Worm (Caenorhabditis elegans) whole organism, early embryonic: Measurements from ENCODE around the gene F40G9.7.

ENCODE experiments used
- B0310.2 ChIP-seq: sonication (generic microtip); optimal IDR thresholded peaks from 2 replicates; lab custom pipeline; 2016; ENCODE audit warnings: mild to moderate bottlenecking, missing genetic modification characterization, missing compliant biosample characterization
- F13C5.2 ChIP-seq: sonication (generic microtip); optimal IDR thresholded peaks from 2 replicates; lab custom pipeline; 2017; ENCODE audit warnings: mild to moderate bottlenecking, missing genetic modification characterization, inconsistent platforms, missing compliant biosample characterization
- aly-1 ChIP-seq: sonication (generic microtip); optimal IDR thresholded peaks from 2 replicates; lab custom pipeline; 2016; ENCODE audit warnings: missing genetic modification characterization, missing compliant biosample characterization
- ama-1 ChIP-seq: fragments of 150-350 bp; optimal IDR thresholded peaks from 2 replicates; lab custom pipeline; 2014
- ceh-13 ChIP-seq: fragments of 200-800 bp; sonication (Bioruptor generic); optimal IDR thresholded peaks from 2 replicates; lab custom pipeline; 2018; ENCODE audit warnings: mild to moderate bottlenecking, missing genetic modification characterization, missing compliant biosample characterization
- ceh-36 ChIP-seq: sonication (generic microtip); optimal IDR thresholded peaks from 2 replicates; lab custom pipeline; 2016; ENCODE audit warnings: missing genetic modification characterization, inconsistent platforms, missing compliant biosample characterization
- ets-7 ChIP-seq: sonication (generic microtip); optimal IDR thresholded peaks from 2 replicates; lab custom pipeline; 2016; ENCODE audit warnings: missing genotype, missing genetic modification characterization, missing compliant biosample characterization
- flt-1 ChIP-seq: fragments of 200-800 bp; sonication (Bioruptor generic); IDR thresholded peaks from 2 replicates; pipeline ENCODE4 v1.3.6; 2022; ENCODE audit warnings: missing genetic modification characterization, missing compliant biosample characterization
- hmbx-1 ChIP-seq: sonication (generic microtip); optimal IDR thresholded peaks from 2 replicates; lab custom pipeline; 2016; ENCODE audit warnings: mild to moderate bottlenecking, missing genetic modification characterization, missing compliant biosample characterization
- hmg-4 ChIP-seq: fragments of 200-800 bp; sonication (Bioruptor generic); optimal IDR thresholded peaks from 2 replicates; lab custom pipeline; 2018; ENCODE audit warnings: mild to moderate bottlenecking, missing genetic modification characterization, missing compliant biosample characterization
- hnd-1 ChIP-seq: sonication (generic microtip); optimal IDR thresholded peaks from 2 replicates; lab custom pipeline; 2016; ENCODE audit warnings: missing genetic modification characterization, missing compliant biosample characterization
- pes-1 ChIP-seq: fragments of 200-800 bp; sonication (Bioruptor generic); IDR thresholded peaks from 2 replicates; pipeline ENCODE4 v1.3.6; 2022; ENCODE audit warnings: missing genetic modification reagents, missing genetic modification characterization, missing compliant biosample characterization
- scrt-1 ChIP-seq: fragments of 200-800 bp; sonication (Bioruptor generic); IDR thresholded peaks from 2 replicates; pipeline ENCODE4 v1.3.6; 2022; ENCODE audit warnings: missing genetic modification characterization, missing compliant biosample characterization
- sea-1 ChIP-seq: fragments of 200-800 bp; sonication (Bioruptor generic); conservative IDR thresholded peaks from 2 replicates; pipeline ENCODE4 v1.3.6; 2022; ENCODE audit warnings: missing genetic modification characterization, missing compliant biosample characterization
- tbx-11 ChIP-seq: fragments of 200-800 bp; sonication (Bioruptor generic); IDR thresholded peaks from 2 replicates; pipeline ENCODE4 v1.3.6; 2022; ENCODE audit warnings: missing genetic modification characterization, missing compliant biosample characterization
- tbx-37 ChIP-seq: fragments of 200-800 bp; sonication (Bioruptor generic); conservative IDR thresholded peaks from 2 replicates; pipeline ENCODE4 v1.3.6; 2022; ENCODE audit warnings: missing genetic modification reagents, missing genetic modification characterization, missing compliant biosample characterization
- tra-4 ChIP-seq: sonication (generic microtip); optimal IDR thresholded peaks from 2 replicates; lab custom pipeline; 2017; ENCODE audit warnings: missing genetic modification characterization, missing compliant biosample characterization

F40G9.7 gene

ce11 chrIII:149132-149531 lies 16.4 kb upstream of the F40G9.7 start:
- TF ChIP-seq hmbx-1 (no peak), aly-1 (tag; lab: Kevin White, UChicago) (no peak), sea-1 (GFP tag; lab: Robert Waterston, UW) (no peak), tra-4 (tag; lab: Kevin White, UChicago) (no peak), pes-1 (GFP tag; lab: Robert Waterston, UW) (no peak)

- TF ChIP-seq hmbx-1 (no peak), B0310.2 (tag; lab: Kevin White, UChicago) (no peak), tbx-37 (GFP tag; lab: Robert Waterston, UW) (no peak), ets-7 (tag; lab: Kevin White, UChicago) (no peak), F13C5.2 (tag; lab: Kevin White, UChicago) (no peak), tbx-11 (GFP tag; lab: Robert Waterston, UW) (no peak), ceh-36 (tag; lab: Kevin White, UChicago) (no peak), tra-4 (tag; lab: Kevin White, UChicago) (no peak), sea-1 (GFP tag; lab: Robert Waterston, UW) (no peak), aly-1 (tag; lab: Kevin White, UChicago) (no peak), pes-1 (GFP tag; lab: Robert Waterston, UW) (no peak), hnd-1 (tag; lab: Kevin White, UChicago) (no peak)
Measured at ce11 chrIII:151084-151483, 14.4 kb upstream of the F40G9.7 start.

- no peak for TF ChIP-seq B0310.2 (tag; lab: Kevin White, UChicago)
Measured at ce11 chrIII:154168-154567, 11.3 kb upstream of the F40G9.7 start.

ce11 chrIII:156645-157044 lies 8.8 kb upstream of the F40G9.7 start, which contains the start of the genes zig-13 and ver-1:
Gene zig-13 (minus strand): TSS chrIII:156745.
Gene ver-1 (plus strand): TSS chrIII:156824.
- no peak for TF ChIP-seq hmg-4
- TF ChIP-seq aly-1 (tag; lab: Kevin White, UChicago), result no peak
- no peak for TF ChIP-seq ceh-13 (GFP tag; lab: Kevin White, UChicago)
- no peak for TF ChIP-seq pes-1 (GFP tag; lab: Robert Waterston, UW)
- TF ChIP-seq hnd-1 (tag; lab: Kevin White, UChicago), result no peak
- no peak for TF ChIP-seq sea-1 (GFP tag; lab: Robert Waterston, UW)
- no peak for TF ChIP-seq flt-1 (GFP tag; lab: Robert Waterston, UW)
- no peak for TF ChIP-seq ama-1 (lab: Kevin White, UChicago)
- TF ChIP-seq ets-7 (tag; lab: Kevin White, UChicago), result no peak
- TF ChIP-seq tra-4 (tag; lab: Kevin White, UChicago), result no peak
- TF ChIP-seq F13C5.2 (tag; lab: Kevin White, UChicago), result no peak
- no peak for TF ChIP-seq tbx-11 (GFP tag; lab: Robert Waterston, UW)

- TF ChIP-seq B0310.2 (tag; lab: Kevin White, UChicago) (no peak), F13C5.2 (tag; lab: Kevin White, UChicago) (no peak), ama-1 (lab: Kevin White, UChicago) (no peak), ets-7 (tag; lab: Kevin White, UChicago) (no peak), ceh-36 (tag; lab: Kevin White, UChicago) (no peak), sea-1 (GFP tag; lab: Robert Waterston, UW) (no peak), hmbx-1 (no peak), hmg-4 (no peak)
Measured at ce11 chrIII:157980-158379, 7.5 kb upstream of the F40G9.7 start.

ce11 chrIII:159149-159548 lies 6.3 kb upstream of the F40G9.7 start:
- TF ChIP-seq pes-1 (GFP tag; lab: Robert Waterston, UW) (no peak), B0310.2 (tag; lab: Kevin White, UChicago) (no peak), ceh-13 (GFP tag; lab: Kevin White, UChicago) (no peak), tra-4 (tag; lab: Kevin White, UChicago) (no peak), tbx-37 (GFP tag; lab: Robert Waterston, UW) (no peak), ama-1 (lab: Kevin White, UChicago) (no peak), hmg-4 (no peak), ceh-36 (tag; lab: Kevin White, UChicago) (no peak), sea-1 (GFP tag; lab: Robert Waterston, UW) (no peak), F13C5.2 (tag; lab: Kevin White, UChicago) (no peak), hnd-1 (tag; lab: Kevin White, UChicago) (no peak), hmbx-1 (no peak), scrt-1 (GFP tag; lab: Robert Waterston, UW) (no peak), flt-1 (GFP tag; lab: Robert Waterston, UW) (no peak), tbx-11 (GFP tag; lab: Robert Waterston, UW) (no peak), ets-7 (tag; lab: Kevin White, UChicago) (no peak), aly-1 (tag; lab: Kevin White, UChicago) (no peak)

- TF ChIP-seq sea-1 (GFP tag; lab: Robert Waterston, UW), result no peak
- no peak for TF ChIP-seq B0310.2 (tag; lab: Kevin White, UChicago)
- TF ChIP-seq tbx-11 (GFP tag; lab: Robert Waterston, UW), result no peak
- TF ChIP-seq ceh-13 (GFP tag; lab: Kevin White, UChicago), result no peak
Measured at ce11 chrIII:159665-160064, 5.8 kb upstream of the F40G9.7 start.

ce11 chrIII:164775-165174 lies 715 bp upstream of the F40G9.7 start, which contains the start of gene F40G9.8:
Gene F40G9.8 (minus strand): TSS chrIII:164875.
- no peak for TF ChIP-seq pes-1 (GFP tag; lab: Robert Waterston, UW)
